Fruit fly (Drosophila melanogaster) whole organism, wandering third instar larva: Measurements from ENCODE around the gene Irk2.

Experiments used
- Abd-B ChIP-seq: fragments of >200 bp; optimal IDR thresholded peaks from 2 replicates; lab custom pipeline; 2017; ENCODE audit warnings: missing biosample characterization, missing genetic modification characterization
- CG32264 ChIP-seq: fragments of 200-800 bp; sonication (Bioruptor generic); optimal IDR thresholded peaks from 2 replicates; lab custom pipeline; 2016; ENCODE audit warnings: missing biosample characterization, missing genetic modification characterization
- CG9705 ChIP-seq: fragments of 200-800 bp; sonication (Bioruptor generic); optimal IDR thresholded peaks from 2 replicates; lab custom pipeline; 2018; ENCODE audit warnings: missing biosample characterization, mild to moderate bottlenecking, missing genetic modification characterization
- CrebA ChIP-seq: fragments of 200-800 bp; sonication (Bioruptor generic); optimal IDR thresholded peaks from 2 replicates; lab custom pipeline; 2016; ENCODE audit warnings: missing biosample characterization, mild to moderate bottlenecking, missing genetic modification characterization, borderline replicate concordance
- Dfd ChIP-seq: fragments of >200 bp; optimal IDR thresholded peaks from 2 replicates; lab custom pipeline; 2017; ENCODE audit warnings: missing biosample characterization, missing genetic modification characterization
- GATAd ChIP-seq: sonication (Bioruptor generic); optimal IDR thresholded peaks from 2 replicates; lab custom pipeline; 2016; ENCODE audit warnings: missing biosample characterization, missing genetic modification characterization
- HLH106 ChIP-seq: fragments of 200-800 bp; optimal IDR thresholded peaks from 3 replicates; lab custom pipeline; 2019; ENCODE audit warnings: missing biosample characterization, mild to moderate bottlenecking, missing genetic modification characterization, moderate library complexity
- Hnf4 ChIP-seq: fragments of 200-800 bp; sonication (Bioruptor generic); optimal IDR thresholded peaks from 2 replicates; lab custom pipeline; 2016; ENCODE audit warnings: missing biosample characterization, mild to moderate bottlenecking, missing genetic modification characterization
- Hr78 ChIP-seq: fragments of >200 bp; optimal IDR thresholded peaks from 2 replicates; lab custom pipeline; 2017; ENCODE audit warnings: missing biosample characterization, missing genetic modification characterization
- Hr83 ChIP-seq: fragments of 200-300 bp; sonication (Bioruptor generic); optimal IDR thresholded peaks from 2 replicates; lab custom pipeline; 2016; ENCODE audit warnings: missing biosample characterization, mild to moderate bottlenecking, missing genetic modification characterization, moderate library complexity; ENCODE audit not compliant: poor library complexity, severe bottlenecking
- Jra ChIP-seq: sonication (Bioruptor generic); optimal IDR thresholded peaks from 2 replicates; lab custom pipeline; 2016; ENCODE audit warnings: missing biosample characterization, missing genetic modification characterization
- Mio ChIP-seq: sonication (Bioruptor generic); optimal IDR thresholded peaks from 2 replicates; lab custom pipeline; 2016; ENCODE audit warnings: missing biosample characterization, missing genetic modification characterization
- Myc ChIP-seq: fragments of >200 bp; optimal IDR thresholded peaks from 2 replicates; lab custom pipeline; 2017
- N ChIP-seq: fragments of >200 bp; optimal IDR thresholded peaks from 2 replicates; lab custom pipeline; 2018; ENCODE audit warnings: missing biosample characterization, missing external identifiers, missing genetic modification characterization
- OdsH ChIP-seq: fragments of 200-800 bp; sonication (Bioruptor generic); optimal IDR thresholded peaks from 2 replicates; lab custom pipeline; 2016; ENCODE audit warnings: missing biosample characterization, mild to moderate bottlenecking, missing genetic modification characterization
- Rel ChIP-seq, 2 experiments: fragments of 200-800 bp; sonication (Bioruptor generic) in 1 of 2; optimal IDR thresholded peaks; 2 replicates in 1 of 2; 3 replicates in 1 of 2; lab custom pipeline; 2016 to 2019; ENCODE audit warnings: mild to moderate bottlenecking in 2 of 2, missing biosample characterization in 2 of 2, missing genetic modification characterization in 2 of 2, moderate library complexity in 1 of 2
- Sp1 ChIP-seq: fragments of 200-800 bp; sonication (Bioruptor generic); optimal IDR thresholded peaks from 3 replicates; lab custom pipeline; 2019; ENCODE audit warnings: missing biosample characterization, mild to moderate bottlenecking, missing genetic modification characterization, moderate library complexity
- brk ChIP-seq: fragments of 200-800 bp; sonication (Bioruptor generic); optimal IDR thresholded peaks from 2 replicates; lab custom pipeline; 2016; ENCODE audit warnings: missing biosample characterization, mild to moderate bottlenecking, missing genetic modification characterization
- dl ChIP-seq, 2 experiments: fragments of 175-275, 200-275 bp in 1 of 2; fragments of 200-275 bp in 1 of 2; sonication (Bioruptor generic); optimal IDR thresholded peaks; lab custom pipeline; 2018; ENCODE audit warnings: mild to moderate bottlenecking in 2 of 2, missing biosample characterization in 2 of 2, missing genetic modification characterization in 2 of 2, moderate library complexity in 2 of 2; ENCODE audit not compliant: partially characterized antibody in 2 of 2, insufficient read depth in 1 of 2
- dmrt93B ChIP-seq: fragments of 200-800 bp; sonication (Bioruptor generic); optimal IDR thresholded peaks from 2 replicates; lab custom pipeline; 2018; ENCODE audit warnings: missing biosample characterization, mild to moderate bottlenecking, missing genetic modification characterization
- dsf ChIP-seq: sonication (Bioruptor generic); optimal IDR thresholded peaks from 2 replicates; lab custom pipeline; 2016; ENCODE audit warnings: missing biosample characterization, missing genetic modification characterization, borderline replicate concordance
- ey ChIP-seq: fragments of 200-800 bp; sonication (Bioruptor generic); optimal IDR thresholded peaks from 2 replicates; lab custom pipeline; 2016; ENCODE audit warnings: missing biosample characterization, missing genetic modification characterization
- fru ChIP-seq: fragments of 200-800 bp; sonication (Bioruptor generic); optimal IDR thresholded peaks from 3 replicates; lab custom pipeline; 2016; ENCODE audit warnings: missing biosample characterization, mild to moderate bottlenecking, missing genetic modification characterization
- jim ChIP-seq: fragments of 175-275, 200-325 bp; sonication (Bioruptor generic); optimal IDR thresholded peaks from 2 replicates; lab custom pipeline; 2016; ENCODE audit warnings: missing biosample characterization, mild to moderate bottlenecking, missing genetic modification characterization
- lola ChIP-seq: fragments of >200 bp; optimal IDR thresholded peaks from 2 replicates; lab custom pipeline; 2017; ENCODE audit warnings: missing biosample characterization, missing genetic modification characterization
- pan ChIP-seq: fragments of >200 bp; optimal IDR thresholded peaks from 2 replicates; lab custom pipeline; 2017
- psq ChIP-seq: fragments of 200-800 bp; sonication (Bioruptor generic); optimal IDR thresholded peaks from 3 replicates; lab custom pipeline; 2017; ENCODE audit warnings: missing biosample characterization, mild to moderate bottlenecking, missing genetic modification characterization, moderate library complexity
- rgr ChIP-seq: fragments of 200-800 bp; sonication (Bioruptor generic); optimal IDR thresholded peaks from 3 replicates; lab custom pipeline; 2016; ENCODE audit warnings: missing biosample characterization, mild to moderate bottlenecking, missing genetic modification characterization
- sage ChIP-seq: fragments of 200-800 bp; sonication (Bioruptor generic); optimal IDR thresholded peaks from 2 replicates; lab custom pipeline; 2016; ENCODE audit warnings: missing biosample characterization, mild to moderate bottlenecking, missing genetic modification characterization
- sv ChIP-seq: fragments of 200-800 bp; sonication (Bioruptor generic); optimal IDR thresholded peaks from 3 replicates; lab custom pipeline; 2016; ENCODE audit warnings: missing biosample characterization, missing genetic modification characterization
- tai ChIP-seq: sonication (Bioruptor generic); optimal IDR thresholded peaks from 2 replicates; lab custom pipeline; 2016; ENCODE audit warnings: missing biosample characterization, missing genetic modification characterization
- usp ChIP-seq: fragments of >200 bp; optimal IDR thresholded peaks from 2 replicates; lab custom pipeline; 2017; ENCODE audit warnings: missing biosample characterization, missing genetic modification characterization
- woc ChIP-seq: sonication (Bioruptor generic); optimal IDR thresholded peaks from 2 replicates; lab custom pipeline; 2016; ENCODE audit warnings: missing biosample characterization, mild to moderate bottlenecking, missing genetic modification characterization

Gene Irk2

dm6 chr3R:23534609-23535008, 15.4 kb upstream of the Irk2 start, which contains the start of gene Ugt303B3:
Ugt303B3 (minus strand) TSS chr3R:23534767.
- TF ChIP-seq Hr83 (GFP tag; lab: Kevin White, UChicago) (no peak), ey (GFP tag; lab: Kevin White, UChicago) (no peak), sv (GFP tag; lab: Kevin White, UChicago) (no peak), dmrt93B (GFP tag; lab: Kevin White, UChicago) (no peak), tai (GFP tag; lab: Kevin White, UChicago) (no peak), fru (GFP tag; lab: Kevin White, UChicago) (no peak), rgr (GFP tag; lab: Kevin White, UChicago) (no peak), Sp1 (GFP tag; lab: Kevin White, UChicago) (no peak), HLH106 (tag; lab: Kevin White, UChicago) (no peak), usp (GFP tag; lab: Kevin White, UChicago) (no peak), brk (no peak), CG32264 (no peak), lola (GFP tag; lab: Kevin White, UChicago) (no peak), Myc (lab: Kevin White, UChicago) (no peak), OdsH (no peak), sage (GFP tag; lab: Kevin White, UChicago) (no peak), dl (GFP tag; optimal IDR thresholded peaks at IDR 0.05; lab: Kevin White, UChicago; ENCODE audit: insufficient read depth in 1 of 2, partially characterized antibody in 2 of 2) (no peak), Mio (GFP tag; lab: Kevin White, UChicago) (no peak), GATAd (GFP tag; lab: Kevin White, UChicago) (no peak), jim (no peak)
- TF ChIP-seq, all 38 proteins: peak for 0

- TF ChIP-seq woc (no peak), CG32264 (no peak), Rel (GFP tag; optimal IDR thresholded peaks at IDR 0.05; lab: Kevin White, UChicago) (no peak), Rel (tag; optimal IDR thresholded peaks at IDR 0.05; lab: Kevin White, UChicago) (no peak), jim (no peak), Jra (GFP tag; lab: Kevin White, UChicago) (no peak), dl (GFP tag; optimal IDR thresholded peaks at IDR 0.05; lab: Kevin White, UChicago; ENCODE audit: insufficient read depth in 1 of 2, partially characterized antibody in 2 of 2) (no peak), psq (GFP tag; lab: Kevin White, UChicago) (no peak), CrebA (no peak), sage (GFP tag; lab: Kevin White, UChicago) (no peak), Hr78 (GFP tag; lab: Kevin White, UChicago) (no peak), Dfd (no peak), pan (lab: Kevin White, UChicago) (no peak), sv (GFP tag; lab: Kevin White, UChicago) (no peak), Myc (lab: Kevin White, UChicago) (no peak), GATAd (GFP tag; lab: Kevin White, UChicago) (no peak), Abd-B (GFP tag; lab: Kevin White, UChicago) (no peak), brk (no peak), dsf (GFP tag; lab: Kevin White, UChicago) (no peak), N (GFP tag; lab: Kevin White, UChicago) (no peak)
Measured at dm6 chr3R:23530886-23531285, 11.6 kb upstream of the Irk2 start, which contains the start of gene CG10175. CG10175 (minus strand) TSS chr3R:23530986.

- TF ChIP-seq Myc (lab: Kevin White, UChicago) = no peak
- TF ChIP-seq ey (GFP tag; lab: Kevin White, UChicago) = no peak
- TF ChIP-seq Hr78 (GFP tag; lab: Kevin White, UChicago) = no peak
- no peak for TF ChIP-seq Dfd
- TF ChIP-seq Sp1 (GFP tag; lab: Kevin White, UChicago) = no peak
- no peak for TF ChIP-seq usp (GFP tag; lab: Kevin White, UChicago)
- TF ChIP-seq CG32264 = no peak
- TF ChIP-seq dsf (GFP tag; lab: Kevin White, UChicago) = no peak
- TF ChIP-seq CG9705 (GFP tag; lab: Kevin White, UChicago) = no peak
- no peak for TF ChIP-seq fru (GFP tag; lab: Kevin White, UChicago)
- no peak for TF ChIP-seq dmrt93B (GFP tag; lab: Kevin White, UChicago)
- TF ChIP-seq jim = no peak
- no peak for TF ChIP-seq pan (lab: Kevin White, UChicago)
- no peak for TF ChIP-seq Hnf4 (GFP tag; lab: Kevin White, UChicago)
- no peak for TF ChIP-seq tai (GFP tag; lab: Kevin White, UChicago)
- no peak for TF ChIP-seq Abd-B (GFP tag; lab: Kevin White, UChicago)
- no peak for TF ChIP-seq OdsH
Measured at dm6 chr3R:23527396-23527795, 8.2 kb upstream of the Irk2 start.
